Worm (Caenorhabditis elegans) whole organism, L2 larva: ENCODE results near the gene usip-1.

Source experiments
- R02D3.7 ChIP-seq: fragments of 150-350 bp; optimal IDR thresholded peaks from 2 replicates; lab custom pipeline; 2014; ENCODE audit warnings: missing biosample characterization, missing genetic modification characterization
- Y55F3AM.14 ChIP-seq: fragments of 200-800 bp; sonication (Bioruptor generic); optimal IDR thresholded peaks from 2 replicates; lab custom pipeline; 2018; ENCODE audit warnings: mild to moderate bottlenecking, missing genetic modification characterization, missing compliant biosample characterization
- alr-1 ChIP-seq: fragments of 150-350 bp; optimal IDR thresholded peaks from 2 replicates; lab custom pipeline; 2014; ENCODE audit warnings: missing biosample characterization, missing genetic modification characterization
- aly-2 ChIP-seq: fragments of 150-350 bp; optimal IDR thresholded peaks from 2 replicates; lab custom pipeline; 2014; ENCODE audit warnings: missing biosample characterization, missing genetic modification characterization
- ama-1 ChIP-seq: fragments of 150-350 bp; optimal IDR thresholded peaks from 2 replicates; lab custom pipeline; 2018; ENCODE audit warnings: inconsistent platforms
- ceh-16 ChIP-seq: fragments of 150-350 bp; optimal IDR thresholded peaks from 2 replicates; lab custom pipeline; 2014; ENCODE audit warnings: missing biosample characterization, missing genetic modification characterization
- crh-2 ChIP-seq: sonication (generic microtip); optimal IDR thresholded peaks from 2 replicates; lab custom pipeline; 2017; ENCODE audit warnings: missing biosample characterization, missing genetic modification characterization
- dmd-4 ChIP-seq: sonication (generic microtip); optimal IDR thresholded peaks from 2 replicates; lab custom pipeline; 2017; ENCODE audit warnings: missing biosample characterization, missing genetic modification characterization
- egl-27 ChIP-seq: sonication (generic microtip); optimal IDR thresholded peaks from 3 replicates; lab custom pipeline; 2017; ENCODE audit warnings: missing biosample characterization, missing genetic modification reagents, missing genetic modification characterization
- elt-1 ChIP-seq: fragments of 150-350 bp; optimal IDR thresholded peaks from 2 replicates; lab custom pipeline; 2014; ENCODE audit warnings: missing biosample characterization, missing genetic modification characterization
- elt-3 ChIP-seq: sonication (generic microtip); optimal IDR thresholded peaks from 2 replicates; lab custom pipeline; 2017; ENCODE audit warnings: missing biosample characterization, missing genetic modification characterization
- fos-1 ChIP-seq: fragments of 150-350 bp; optimal IDR thresholded peaks from 2 replicates; lab custom pipeline; 2014; ENCODE audit warnings: missing biosample characterization, missing genetic modification characterization
- lin-11 ChIP-seq: fragments of 150-350 bp; sonication (generic microtip); optimal IDR thresholded peaks from 2 replicates; lab custom pipeline; 2014; ENCODE audit warnings: missing biosample characterization, missing genetic modification characterization, inconsistent platforms, mixed read lengths
- lin-13 ChIP-seq: fragments of 150-350 bp; optimal IDR thresholded peaks from 2 replicates; lab custom pipeline; 2014; ENCODE audit warnings: missing biosample characterization, missing genetic modification reagents, missing genetic modification characterization
- lsy-2 ChIP-seq, 2 experiments: fragments of 150-350 bp in 1 of 2; sonication (generic microtip) in 1 of 2; optimal IDR thresholded peaks; 2 replicates each; lab custom pipeline; 2014 to 2017; ENCODE audit warnings: missing biosample characterization in 2 of 2, missing genetic modification characterization in 2 of 2
- mab-5 ChIP-seq: fragments of 150-350 bp; optimal IDR thresholded peaks from 2 replicates; lab custom pipeline; 2014; ENCODE audit warnings: missing biosample characterization, missing genetic modification characterization
- mdl-1 ChIP-seq, 2 experiments: fragments of 150-350 bp in 1 of 2; sonication (generic microtip) in 1 of 2; optimal IDR thresholded peaks; 2 replicates each; lab custom pipeline; 2017; ENCODE audit warnings: missing biosample characterization in 2 of 2, missing genetic modification characterization in 2 of 2
- nhr-10 ChIP-seq: sonication (generic microtip); optimal IDR thresholded peaks from 2 replicates; lab custom pipeline; 2017; ENCODE audit warnings: missing biosample characterization, missing genetic modification characterization
- nhr-11 ChIP-seq: fragments of 150-350 bp; optimal IDR thresholded peaks from 2 replicates; lab custom pipeline; 2014; ENCODE audit warnings: missing biosample characterization, missing genetic modification characterization
- nhr-129 ChIP-seq: fragments of 150-350 bp; optimal IDR thresholded peaks from 2 replicates; lab custom pipeline; 2014; ENCODE audit warnings: missing biosample characterization, missing genetic modification characterization
- nhr-21 ChIP-seq: fragments of 150-350 bp; optimal IDR thresholded peaks from 2 replicates; lab custom pipeline; 2014; ENCODE audit warnings: missing biosample characterization, missing genetic modification characterization
- nhr-23 ChIP-seq: fragments of 150-350 bp; optimal IDR thresholded peaks from 2 replicates; lab custom pipeline; 2014; ENCODE audit warnings: missing biosample characterization, missing genetic modification reagents, missing genetic modification characterization
- nhr-237 ChIP-seq: fragments of 150-350 bp; optimal IDR thresholded peaks from 2 replicates; lab custom pipeline; 2014; ENCODE audit warnings: missing biosample characterization, missing genetic modification characterization
- nhr-6 ChIP-seq: fragments of 150-350 bp; optimal IDR thresholded peaks from 2 replicates; lab custom pipeline; 2014; ENCODE audit warnings: missing biosample characterization, missing genetic modification characterization
- sem-4 ChIP-seq: fragments of 150-350 bp; optimal IDR thresholded peaks from 2 replicates; lab custom pipeline; 2014; ENCODE audit warnings: missing biosample characterization, missing genetic modification reagents, missing genetic modification characterization
- sma-9 ChIP-seq, 2 experiments: fragments of 150-350 bp in 1 of 2; sonication (generic microtip) in 1 of 2; optimal IDR thresholded peaks; 2 replicates each; lab custom pipeline; 2014 to 2016; ENCODE audit warnings: missing genetic modification characterization in 2 of 2, mild to moderate bottlenecking in 1 of 2, missing biosample characterization in 1 of 2, missing compliant biosample characterization in 1 of 2, missing genetic modification reagents in 1 of 2, moderate library complexity in 1 of 2
- snpc-4 ChIP-seq: fragments of 150-350 bp; optimal IDR thresholded peaks from 2 replicates; lab custom pipeline; 2014; ENCODE audit warnings: missing biosample characterization, missing genetic modification characterization
- unc-62 ChIP-seq: fragments of 150-350 bp; optimal IDR thresholded peaks from 2 replicates; lab custom pipeline; 2014; ENCODE audit warnings: missing biosample characterization, missing genetic modification reagents, missing genetic modification characterization
- ztf-11 ChIP-seq: sonication (generic microtip); optimal IDR thresholded peaks from 2 replicates; lab custom pipeline; 2017; ENCODE audit warnings: missing biosample characterization, missing genetic modification characterization

usip-1 gene

ce11 chrV:12159975-12160374 is 24.0 kb downstream of the usip-1 start:
- TF ChIP-seq nhr-23 (tag; lab: Kevin White, UChicago) (no peak), snpc-4 (tag; lab: Kevin White, UChicago) (no peak), ztf-11 (tag; lab: Kevin White, UChicago) (no peak), dmd-4 (tag; lab: Kevin White, UChicago) (no peak), ceh-16 (tag; lab: Kevin White, UChicago) (no peak), aly-2 (tag; lab: Kevin White, UChicago) (no peak), elt-1 (tag; lab: Kevin White, UChicago) (no peak), unc-62 (GFP tag; lab: Kevin White, UChicago) (no peak), nhr-11 (tag; lab: Kevin White, UChicago) (no peak), sem-4 (no peak), egl-27 (tag; lab: Kevin White, UChicago) (no peak), nhr-10 (tag; lab: Kevin White, UChicago) (no peak)
- TF ChIP-seq, all 48 proteins: peak for 0

ce11 chrV:12158377-12158776 is 25.6 kb downstream of the usip-1 start:
- TF ChIP-seq lsy-2 (tag; optimal IDR thresholded peaks at IDR 0.05; lab: Kevin White, UChicago) (no peak), sma-9 (GFP tag; optimal IDR thresholded peaks at IDR 0.05; lab: Kevin White, UChicago) (peak; percentile 92), sma-9 (tag; optimal IDR thresholded peaks at IDR 0.05; lab: Kevin White, UChicago) (no peak), nhr-129 (tag; lab: Kevin White, UChicago) (peak; percentile 19)

DNA sequence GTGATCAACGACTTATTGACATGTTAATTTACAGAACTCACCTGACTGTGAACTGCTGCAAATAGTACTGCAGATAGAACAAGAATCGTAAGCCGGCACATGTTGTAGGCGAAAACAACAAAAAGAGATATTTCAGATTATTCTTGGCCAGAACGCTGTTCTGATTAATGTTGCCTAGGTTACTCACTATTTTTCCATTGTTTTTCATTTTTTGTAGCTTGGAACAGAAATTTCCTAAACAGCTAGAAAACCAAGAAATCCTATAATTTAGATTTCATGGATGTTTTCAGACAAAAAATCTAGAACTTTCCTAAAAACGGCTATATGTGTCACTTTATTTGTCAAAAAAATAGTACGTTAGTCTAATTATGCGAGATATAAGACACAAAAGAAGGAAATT is 29.4 kb downstream of the usip-1 start, which contains the start of gene C27A7.9:
C27A7.9 (minus strand) TSS at position 101 of the 400 bp plus-strand sequence.
- TF ChIP-seq sma-9 (GFP tag; optimal IDR thresholded peaks at IDR 0.05; lab: Kevin White, UChicago), result no peak
- TF ChIP-seq sma-9 (tag; optimal IDR thresholded peaks at IDR 0.05; lab: Kevin White, UChicago), result no peak
- TF ChIP-seq, all 48 proteins: peak for 0

- no peak for TF ChIP-seq nhr-6 (tag; lab: Kevin White, UChicago)
- TF ChIP-seq ama-1, result no peak
- no peak for TF ChIP-seq nhr-10 (tag; lab: Kevin White, UChicago)
- no peak for TF ChIP-seq elt-3 (tag; lab: Kevin White, UChicago)
- TF ChIP-seq lsy-2 (tag; optimal IDR thresholded peaks at IDR 0.05; lab: Kevin White, UChicago), result no peak
Observed at ce11 chrV:12153784-12154183, 30.2 kb downstream of the usip-1 start.

DNA sequence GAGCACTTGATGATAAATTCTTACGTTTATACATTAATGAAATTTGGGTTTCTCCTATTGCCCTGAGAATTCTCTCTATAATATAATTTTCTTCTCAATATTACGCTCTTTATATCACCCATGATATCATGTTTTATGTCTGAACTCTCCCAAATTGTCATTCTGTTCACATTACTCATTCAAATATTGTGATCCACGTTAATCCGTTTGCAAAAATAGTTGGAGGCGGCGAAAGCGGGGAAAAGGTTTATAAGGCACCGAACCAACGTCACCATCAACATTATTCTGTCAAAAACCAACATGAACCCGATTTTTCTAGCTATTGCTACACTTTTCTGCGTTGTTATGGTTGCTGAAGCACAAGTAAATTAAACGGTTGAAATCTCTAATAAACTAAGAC is 31.1 kb downstream of the usip-1 start, which contains the start of gene C27A7.8:
C27A7.8 (plus strand) TSS at position 301 of the 400 bp plus-strand sequence.
- TF ChIP-seq egl-27 (tag; lab: Kevin White, UChicago) (no peak), nhr-237 (tag; lab: Kevin White, UChicago) (no peak), mdl-1 (tag; optimal IDR thresholded peaks at IDR 0.05; lab: Kevin White, UChicago) (no peak), nhr-11 (tag; lab: Kevin White, UChicago) (no peak), nhr-21 (tag; lab: Kevin White, UChicago) (no peak), lin-11 (tag; lab: Kevin White, UChicago) (no peak), lin-13 (no peak), alr-1 (no peak), Y55F3AM.14 (no peak)

ce11 chrV:12150607-12151006 is 33.4 kb downstream of the usip-1 start, which contains the start of gene che-11:
che-11 (minus strand) TSS chrV:12150707.
- no peak for TF ChIP-seq nhr-10 (tag; lab: Kevin White, UChicago)
- no peak for TF ChIP-seq nhr-6 (tag; lab: Kevin White, UChicago)
- no peak for TF ChIP-seq crh-2 (tag; lab: Kevin White, UChicago)
- TF ChIP-seq aly-2 (tag; lab: Kevin White, UChicago), result no peak
- no peak for TF ChIP-seq mab-5 (tag; lab: Kevin White, UChicago)
- no peak for TF ChIP-seq ama-1
- no peak for TF ChIP-seq R02D3.7 (tag; lab: Kevin White, UChicago)
- TF ChIP-seq sma-9 (GFP tag; optimal IDR thresholded peaks at IDR 0.05; lab: Kevin White, UChicago), result no peak
- TF ChIP-seq sma-9 (tag; optimal IDR thresholded peaks at IDR 0.05; lab: Kevin White, UChicago), result no peak
- no peak for TF ChIP-seq nhr-23 (tag; lab: Kevin White, UChicago)
- no peak for TF ChIP-seq fos-1 (tag; lab: Kevin White, UChicago)
- TF ChIP-seq elt-1 (tag; lab: Kevin White, UChicago), result no peak
- TF ChIP-seq lin-13, result no peak
- no peak for TF ChIP-seq lin-11 (tag; lab: Kevin White, UChicago)
- no peak for TF ChIP-seq egl-27 (tag; lab: Kevin White, UChicago)
- TF ChIP-seq nhr-21 (tag; lab: Kevin White, UChicago), result no peak
